Worm (Caenorhabditis elegans) whole organism, midembryonic: ENCODE data around the gene srg-68.
"Not testable (repeated sequence)": the region's sequence is repeated elsewhere in the genome, so short reads cannot be mapped to it uniquely, and the experiment has no call there.

Experiments used
- T22C8.4 ChIP-seq: fragments of 200-800 bp; sonication (Bioruptor generic); IDR thresholded peaks from 2 replicates; pipeline ENCODE4 v1.3.6; 2022; ENCODE audit warnings: missing genetic modification characterization, missing compliant biosample characterization
- cog-1 ChIP-seq: sonication (generic microtip); optimal IDR thresholded peaks from 2 replicates; lab custom pipeline; 2016; ENCODE audit warnings: missing genetic modification characterization, missing compliant biosample characterization
- flt-1 ChIP-seq: fragments of 200-800 bp; sonication (Bioruptor generic); IDR thresholded peaks from 2 replicates; pipeline ENCODE4 v1.3.6; 2022; ENCODE audit warnings: missing genetic modification characterization, missing compliant biosample characterization
- klf-2 ChIP-seq: fragments of 200-800 bp; sonication (Bioruptor generic); conservative IDR thresholded peaks from 2 replicates; pipeline ENCODE4 v1.3.6; 2022; ENCODE audit warnings: missing genetic modification reagents, missing genetic modification characterization, missing compliant biosample characterization
- med-1 ChIP-seq: sonication (generic microtip); optimal IDR thresholded peaks from 2 replicates; lab custom pipeline; 2017; ENCODE audit warnings: missing genetic modification characterization, mild to moderate bottlenecking, missing compliant biosample characterization, antibody characterized with exemption, missing genetic modification reagents; ENCODE audit not compliant: insufficient read depth
- ref-1 ChIP-seq: fragments of 200-800 bp; sonication (Bioruptor generic); conservative IDR thresholded peaks from 2 replicates; pipeline ENCODE4 v1.3.6; 2022; ENCODE audit warnings: missing genetic modification reagents, missing genetic modification characterization, missing compliant biosample characterization
- tab-1 ChIP-seq: fragments of 200-800 bp; sonication (Bioruptor generic); IDR thresholded peaks from 2 replicates; pipeline ENCODE4 v1.3.6; 2022; ENCODE audit warnings: missing genetic modification characterization, missing compliant biosample characterization
- ztf-23 ChIP-seq: fragments of 200-800 bp; sonication (Bioruptor generic); IDR thresholded peaks from 2 replicates; pipeline ENCODE4 v1.3.6; 2022; ENCODE audit warnings: missing genetic modification reagents, missing genetic modification characterization, missing compliant biosample characterization
- ztf-29 ChIP-seq: fragments of 200-800 bp; sonication (Bioruptor generic); IDR thresholded peaks from 2 replicates; pipeline ENCODE4 v1.3.6; 2022; ENCODE audit warnings: missing genetic modification reagents, missing genetic modification characterization, missing compliant biosample characterization

Gene srg-68

ce11 chrV:5502701-5503100 lies 37.5 kb upstream of the srg-68 start:
- no peak for TF ChIP-seq T22C8.4
- no peak for TF ChIP-seq cog-1 (tag; lab: Kevin White, UChicago)
- TF ChIP-seq flt-1 (GFP tag; lab: Robert Waterston, UW), result no peak
- no peak for TF ChIP-seq klf-2 (GFP tag; lab: Robert Waterston, UW)
- TF ChIP-seq med-1, result no peak
- no peak for TF ChIP-seq tab-1 (GFP tag; lab: Robert Waterston, UW)
- no peak for TF ChIP-seq ref-1 (GFP tag; lab: Robert Waterston, UW)
- no peak for TF ChIP-seq ztf-29
- no peak for TF ChIP-seq ztf-23 (GFP tag; lab: Robert Waterston, UW)

DNA sequence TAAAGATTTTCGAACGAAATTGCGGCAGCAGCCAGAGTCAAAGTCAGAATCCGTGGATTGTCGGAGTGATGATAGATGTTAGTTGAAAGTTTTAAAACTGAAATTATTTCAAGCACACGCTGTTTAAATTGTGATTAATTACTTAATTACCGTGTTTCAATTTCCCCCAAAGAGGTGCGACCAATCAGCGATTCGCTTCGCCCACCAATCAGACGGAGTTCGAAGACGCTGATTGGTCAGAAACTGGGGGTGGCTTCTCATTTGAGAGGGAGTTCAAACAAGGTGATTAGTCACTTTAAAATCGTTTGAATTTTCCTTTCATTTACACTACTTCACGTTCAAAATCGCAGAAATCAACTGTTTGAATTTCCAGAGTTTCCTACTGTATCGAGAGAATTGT lies 34.2 kb upstream of the srg-68 start:
- no peak for TF ChIP-seq T22C8.4
- TF ChIP-seq med-1, result no peak
- no peak for TF ChIP-seq klf-2 (GFP tag; lab: Robert Waterston, UW)
- TF ChIP-seq flt-1 (GFP tag; lab: Robert Waterston, UW), result no peak
- TF ChIP-seq cog-1 (tag; lab: Kevin White, UChicago), result no peak
- TF ChIP-seq ztf-23 (GFP tag; lab: Robert Waterston, UW), result no peak

- TF ChIP-seq med-1 (no peak), klf-2 (GFP tag; lab: Robert Waterston, UW) (no peak), flt-1 (GFP tag; lab: Robert Waterston, UW) (no peak), cog-1 (tag; lab: Kevin White, UChicago) (no peak), ztf-29 (no peak), ref-1 (GFP tag; lab: Robert Waterston, UW) (no peak), T22C8.4 (no peak), tab-1 (GFP tag; lab: Robert Waterston, UW) (no peak), ztf-23 (GFP tag; lab: Robert Waterston, UW) (no peak)
These were observed 28.2 kb upstream of the srg-68 start, which contains the start of gene T05C3.2 for ce11 chrV:5493447-5493846. TSS of gene T05C3.2 (plus strand) at chrV:5493747.

DNA sequence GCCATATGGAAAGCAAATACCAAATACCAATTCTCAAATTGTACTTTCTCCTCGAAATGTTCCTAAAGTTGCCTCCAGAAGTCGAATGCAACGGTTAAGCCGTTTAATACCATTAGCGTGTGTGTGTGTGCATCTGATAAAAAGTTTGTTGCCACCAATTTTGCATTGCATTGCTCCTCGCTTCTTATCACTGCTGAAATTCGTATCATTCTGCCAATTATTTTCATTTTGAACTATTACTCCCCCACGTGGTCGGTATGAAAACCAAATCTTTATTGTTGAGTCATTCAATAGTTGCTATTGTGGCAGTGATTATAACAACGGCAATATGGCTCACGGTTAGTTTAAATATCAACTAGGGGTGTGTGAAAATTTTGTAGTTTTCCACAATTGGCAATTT lies 25.0 kb upstream of the srg-68 start, which contains the start of gene T05C3.6:
Gene T05C3.6 (plus strand): TSS at position 241 of the 400 bp plus-strand sequence.
- TF ChIP-seq klf-2 (GFP tag; lab: Robert Waterston, UW) (no peak), T22C8.4 (no peak), med-1 (no peak), flt-1 (GFP tag; lab: Robert Waterston, UW) (no peak), cog-1 (tag; lab: Kevin White, UChicago) (no peak), tab-1 (GFP tag; lab: Robert Waterston, UW) (no peak), ztf-29 (no peak), ref-1 (GFP tag; lab: Robert Waterston, UW) (no peak), ztf-23 (GFP tag; lab: Robert Waterston, UW) (no peak)

DNA sequence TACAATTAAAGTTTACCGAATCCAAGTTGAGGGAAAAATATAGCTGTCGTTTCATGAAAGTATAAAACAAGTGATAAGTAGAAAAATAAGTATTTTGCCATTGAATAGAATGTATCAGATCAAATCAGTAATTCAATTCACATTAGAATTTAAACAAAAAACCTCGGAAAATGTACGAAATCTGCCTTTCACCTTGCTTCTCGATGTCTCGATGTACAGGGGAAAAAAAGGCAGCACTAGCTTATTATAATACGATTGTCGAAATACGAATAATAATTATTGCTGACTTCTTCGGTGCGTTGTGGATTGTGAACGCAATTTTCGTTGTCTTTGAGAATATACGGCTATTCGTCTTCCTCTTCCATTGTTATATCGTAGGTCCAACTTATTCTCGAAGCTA lies 23.5 kb upstream of the srg-68 start, which contains the start of gene grl-18:
Gene grl-18 (minus strand): TSS at position 101 of the 400 bp plus-strand sequence.
- TF ChIP-seq cog-1 (tag; lab: Kevin White, UChicago) (no peak), flt-1 (GFP tag; lab: Robert Waterston, UW) (no peak), tab-1 (GFP tag; lab: Robert Waterston, UW) (no peak), ztf-23 (GFP tag; lab: Robert Waterston, UW) (no peak), klf-2 (GFP tag; lab: Robert Waterston, UW) (no peak), med-1 (no peak), ref-1 (GFP tag; lab: Robert Waterston, UW) (no peak), T22C8.4 (no peak)

ce11 chrV:5487180-5487579 lies 21.9 kb upstream of the srg-68 start:
- TF ChIP-seq klf-2 (GFP tag; lab: Robert Waterston, UW), result no peak
- TF ChIP-seq med-1, result no peak
- TF ChIP-seq T22C8.4, result no peak
- no peak for TF ChIP-seq cog-1 (tag; lab: Kevin White, UChicago)
- TF ChIP-seq ref-1 (GFP tag; lab: Robert Waterston, UW), result no peak
- no peak for TF ChIP-seq ztf-23 (GFP tag; lab: Robert Waterston, UW)
- no peak for TF ChIP-seq ztf-29
- no peak for TF ChIP-seq tab-1 (GFP tag; lab: Robert Waterston, UW)
- no peak for TF ChIP-seq flt-1 (GFP tag; lab: Robert Waterston, UW)

DNA sequence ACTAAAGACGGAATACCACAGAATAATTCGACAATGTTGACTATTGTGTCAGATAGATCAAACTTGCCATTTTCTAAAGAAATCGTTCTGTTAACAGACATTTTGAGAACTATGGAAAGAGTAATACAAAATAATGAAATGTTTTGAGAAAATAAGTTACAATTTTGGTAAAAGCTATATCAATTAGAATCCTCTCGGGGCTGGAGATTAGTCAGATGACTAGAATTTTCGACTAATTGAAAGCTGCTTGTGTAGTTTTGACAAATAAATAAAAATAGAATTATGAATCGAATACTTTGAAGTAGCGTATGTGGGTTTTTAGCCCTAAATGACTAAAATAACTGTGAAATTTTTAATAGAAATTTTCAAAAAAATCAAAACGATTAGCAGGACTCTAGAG lies 19.6 kb upstream of the srg-68 start, which contains the start of gene srg-65:
Gene srg-65 (minus strand): TSS at position 101 of the 400 bp plus-strand sequence.
- TF ChIP-seq ref-1 (GFP tag; lab: Robert Waterston, UW) (no peak), ztf-23 (GFP tag; lab: Robert Waterston, UW) (no peak), tab-1 (GFP tag; lab: Robert Waterston, UW) (no peak), med-1 (no peak), ztf-29 (no peak), flt-1 (GFP tag; lab: Robert Waterston, UW) (no peak), klf-2 (GFP tag; lab: Robert Waterston, UW) (no peak), cog-1 (tag; lab: Kevin White, UChicago) (no peak), T22C8.4 (no peak)

ce11 chrV:5482315-5482714 lies 17.1 kb upstream of the srg-68 start, which contains the start of gene srg-66:
TSS of gene srg-66 (minus strand) at chrV:5482415.
- TF ChIP-seq cog-1 (tag; lab: Kevin White, UChicago), result no peak
- no peak for TF ChIP-seq ztf-29
- TF ChIP-seq flt-1 (GFP tag; lab: Robert Waterston, UW), result no peak
- no peak for TF ChIP-seq ref-1 (GFP tag; lab: Robert Waterston, UW)
- TF ChIP-seq tab-1 (GFP tag; lab: Robert Waterston, UW), result no peak
- no peak for TF ChIP-seq T22C8.4
- no peak for TF ChIP-seq klf-2 (GFP tag; lab: Robert Waterston, UW)
- no peak for TF ChIP-seq med-1
- TF ChIP-seq ztf-23 (GFP tag; lab: Robert Waterston, UW), result no peak

ce11 chrV:5477719-5478118 lies 12.5 kb upstream of the srg-68 start:
- TF ChIP-seq med-1, result no peak
- no peak for TF ChIP-seq ref-1 (GFP tag; lab: Robert Waterston, UW)
- no peak for TF ChIP-seq ztf-23 (GFP tag; lab: Robert Waterston, UW)
- TF ChIP-seq tab-1 (GFP tag; lab: Robert Waterston, UW), result no peak
- peak; percentile 76 for TF ChIP-seq T22C8.4
- TF ChIP-seq ztf-29, result no peak

DNA sequence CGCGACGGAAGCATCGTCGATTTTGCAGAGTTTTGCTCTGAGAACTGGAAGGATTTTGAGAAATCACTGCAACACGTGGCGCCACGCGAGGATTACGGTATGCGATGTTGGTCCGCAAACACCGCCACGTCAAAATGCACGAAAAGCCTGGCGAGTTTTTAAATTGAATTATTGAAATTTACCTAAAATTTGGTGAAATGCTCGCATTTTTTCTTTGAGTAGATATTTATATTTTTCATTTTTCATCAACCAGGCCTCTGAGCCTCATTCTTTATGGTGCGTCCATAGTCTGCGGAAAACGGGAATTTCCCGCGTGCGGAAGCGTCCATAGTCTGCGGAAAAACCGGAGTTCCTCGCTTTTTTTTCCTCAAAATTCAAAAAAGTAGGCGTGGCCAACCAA lies 5.7 kb upstream of the srg-68 start, which contains the start of gene ZC317.7:
Gene ZC317.7 (minus strand): TSS at position 101 of the 400 bp plus-strand sequence.
- TF ChIP-seq tab-1 (GFP tag; lab: Robert Waterston, UW); ref-1 (GFP tag; lab: Robert Waterston, UW); cog-1 (tag; lab: Kevin White, UChicago): not testable (repeated sequence)
